Worm (Caenorhabditis elegans): Measurements from ENCODE around the gene shn-1.

DNA sequence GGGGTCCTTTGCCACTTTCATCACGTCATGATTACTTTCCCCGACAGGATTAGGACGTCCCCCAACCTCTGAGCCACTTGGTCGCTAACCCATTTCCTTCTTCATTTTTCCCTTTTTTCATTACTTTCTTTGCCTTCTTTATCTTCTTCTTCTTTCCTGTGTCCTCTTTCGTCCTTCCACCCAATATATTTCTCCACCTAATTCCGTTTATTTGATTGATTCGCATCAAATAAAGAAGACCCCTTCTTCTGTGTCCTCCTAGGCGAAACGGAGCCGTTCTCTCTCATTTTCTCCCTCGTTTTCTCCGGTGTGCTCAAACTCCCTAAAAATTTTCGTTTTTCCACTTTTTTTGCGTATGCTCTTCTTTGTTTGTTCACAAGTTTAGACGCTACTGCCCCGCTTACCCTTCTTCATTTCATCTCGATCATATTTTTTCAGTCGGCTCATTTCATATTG lies 18.9 kb upstream of the shn-1 start, which contains the start of gene C05D12.7:
- TF ChIP-seq flt-1 (GFP tag; IDR thresholded peaks at IDR 0.05) (no peak), tab-1 (GFP tag; IDR thresholded peaks at IDR 0.05) (no peak), med-1 (GFP tag; optimal IDR thresholded peaks at IDR 0.05; ENCODE audit: insufficient read depth) (no peak), T22C8.4 (GFP tag; IDR thresholded peaks at IDR 0.05) (no peak), cog-1 (tag; optimal IDR thresholded peaks at IDR 0.05) (no peak)

Data from whole organism, midembryonic.